Worm (Caenorhabditis elegans) whole organism, L3 larva: ENCODE measurements around the gene unc-68.

Experiments
- elt-1 ChIP-seq: fragments of 150-350 bp; optimal IDR thresholded peaks from 2 replicates; lab custom pipeline; 2014; ENCODE audit warnings: missing biosample characterization, missing genetic modification characterization
- elt-2 ChIP-seq: sonication (generic microtip); optimal IDR thresholded peaks from 2 replicates; lab custom pipeline; 2016; ENCODE audit warnings: missing genetic modification reagents, mild to moderate bottlenecking, missing genetic modification characterization, missing compliant biosample characterization
- lin-15B ChIP-seq: fragments of 150-350 bp; optimal IDR thresholded peaks from 2 replicates; lab custom pipeline; 2014; ENCODE audit warnings: missing biosample characterization, missing genetic modification characterization
- lsy-12 ChIP-seq: sonication (generic microtip); optimal IDR thresholded peaks from 2 replicates; lab custom pipeline; 2016; ENCODE audit warnings: mild to moderate bottlenecking, missing genetic modification characterization, missing compliant biosample characterization
- nhr-43 ChIP-seq: sonication (generic microtip); optimal IDR thresholded peaks from 2 replicates; lab custom pipeline; 2016; ENCODE audit warnings: mild to moderate bottlenecking, missing genetic modification characterization, missing compliant biosample characterization; ENCODE audit not compliant: poor library complexity, severe bottlenecking
- pha-4 ChIP-seq: fragments of 150-350 bp; optimal IDR thresholded peaks from 2 replicates; lab custom pipeline; 2014; ENCODE audit warnings: missing biosample characterization, missing genetic modification reagents, missing genetic modification characterization
- skn-1 ChIP-seq: fragments of 150-350 bp; optimal IDR thresholded peaks from 2 replicates; lab custom pipeline; 2014; ENCODE audit warnings: missing biosample characterization, missing genetic modification characterization
- zag-1 ChIP-seq: fragments of 150-350 bp; optimal IDR thresholded peaks from 2 replicates; lab custom pipeline; 2014; ENCODE audit warnings: missing biosample characterization, missing genetic modification characterization

unc-68 gene

ce11 chrV:6854711-6855110 lies 74.1 kb downstream of the unc-68 start, which contains the start of gene gpa-10:
Gene gpa-10 (minus strand): TSS chrV:6854811.
- TF ChIP-seq elt-1, result no peak
- no peak for TF ChIP-seq zag-1 (tag; lab: Kevin White, UChicago)
- TF ChIP-seq elt-2 (tag; lab: Kevin White, UChicago), result no peak
- TF ChIP-seq skn-1, result no peak
- no peak for TF ChIP-seq lsy-12
- no peak for TF ChIP-seq pha-4 (tag; lab: Kevin White, UChicago)
- no peak for TF ChIP-seq nhr-43 (tag; lab: Kevin White, UChicago)
- no peak for TF ChIP-seq lin-15B (tag; lab: Kevin White, UChicago)
